Worm (Caenorhabditis elegans) whole organism, L4 larva: ENCODE data around the gene kqt-1.

ENCODE experiments used
- lin-13 ChIP-seq: fragments of 150-350 bp; optimal IDR thresholded peaks from 2 replicates; lab custom pipeline; 2014; ENCODE audit warnings: missing biosample characterization, missing genetic modification reagents, missing genetic modification characterization
- lir-3 ChIP-seq: sonication (generic microtip); optimal IDR thresholded peaks from 2 replicates; lab custom pipeline; 2016; ENCODE audit warnings: mild to moderate bottlenecking, missing genetic modification characterization, missing compliant biosample characterization
- nhr-76 ChIP-seq: fragments of 150-350 bp; optimal IDR thresholded peaks from 2 replicates; lab custom pipeline; 2014; ENCODE audit warnings: missing biosample characterization, missing genetic modification characterization
- tag-97 ChIP-seq: fragments of 200-800 bp; sonication (Bioruptor generic); IDR thresholded peaks from 2 replicates; pipeline ENCODE4 v1.3.6; 2022; ENCODE audit warnings: missing genetic modification characterization, missing compliant biosample characterization
- unc-39 ChIP-seq: sonication (generic microtip); optimal IDR thresholded peaks from 2 replicates; lab custom pipeline; 2017; ENCODE audit warnings: missing biosample characterization, missing genetic modification characterization
- zfp-3 ChIP-seq: fragments of 200-800 bp; sonication (Bioruptor generic); conservative IDR thresholded peaks from 2 replicates; pipeline ENCODE4 v1.3.6; 2022; ENCODE audit warnings: missing genetic modification reagents, missing genetic modification characterization, missing compliant biosample characterization

DNA sequence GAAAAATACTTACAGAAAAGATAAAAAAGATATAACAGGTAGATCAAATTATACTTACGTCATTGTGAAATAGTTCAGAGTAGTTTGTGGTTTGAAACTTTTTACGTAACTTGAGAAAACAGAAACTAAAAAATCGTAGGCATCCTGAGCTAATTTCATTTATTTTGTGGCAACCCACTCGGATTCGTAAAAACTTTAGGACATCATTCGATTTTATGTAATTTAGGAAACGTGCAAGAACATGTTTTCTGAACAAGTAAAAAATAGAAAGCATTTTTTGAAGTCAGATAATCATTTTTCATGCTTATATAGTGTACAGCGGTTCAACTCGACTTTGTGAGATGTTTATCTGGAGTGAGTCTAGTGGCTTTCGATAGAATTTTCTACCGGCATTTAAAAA lies 20.1 kb upstream of the kqt-1 start, which contains the start of gene hic-1:
- TF ChIP-seq lin-13 (GFP tag; lab: Kevin White, UChicago) = no peak
- TF ChIP-seq lir-3 (tag; lab: Kevin White, UChicago) = no peak
- TF ChIP-seq unc-39 = no peak
- no peak for TF ChIP-seq tag-97 (GFP tag; lab: Robert Waterston, UW)
- TF ChIP-seq nhr-76 (tag; lab: Kevin White, UChicago) = no peak
- TF ChIP-seq zfp-3 (GFP tag; lab: Robert Waterston, UW) = no peak
